Worm (Caenorhabditis elegans) whole organism, late embryonic: Measurements from ENCODE around the gene C34F11.1.

Source experiments
- ahr-1 ChIP-seq: sonication (generic microtip); optimal IDR thresholded peaks from 2 replicates; lab custom pipeline; 2016; ENCODE audit warnings: missing genetic modification characterization, missing compliant biosample characterization
- ceh-19 ChIP-seq: fragments of 200-800 bp; sonication (Bioruptor generic); optimal IDR thresholded peaks from 2 replicates; lab custom pipeline; 2018; ENCODE audit warnings: mild to moderate bottlenecking, missing genetic modification characterization, missing compliant biosample characterization
- dmd-4 ChIP-seq: sonication (generic microtip); optimal IDR thresholded peaks from 2 replicates; lab custom pipeline; 2016; ENCODE audit warnings: borderline replicate concordance, missing genetic modification characterization, missing compliant biosample characterization
- dve-1 ChIP-seq: sonication (generic microtip); optimal IDR thresholded peaks from 2 replicates; lab custom pipeline; 2017; ENCODE audit warnings: antibody characterized with exemption, mild to moderate bottlenecking, missing genetic modification characterization, missing compliant biosample characterization
- fkh-10 ChIP-seq: fragments of 150-350 bp; optimal IDR thresholded peaks from 2 replicates; lab custom pipeline; 2014; ENCODE audit warnings: missing biosample characterization, missing genetic modification reagents, missing genetic modification characterization
- gmeb-2 ChIP-seq: sonication (generic microtip); optimal IDR thresholded peaks from 2 replicates; lab custom pipeline; 2016; ENCODE audit warnings: missing genetic modification characterization, inconsistent platforms, missing compliant biosample characterization
- madf-2 ChIP-seq: sonication (generic microtip); optimal IDR thresholded peaks from 2 replicates; lab custom pipeline; 2017; ENCODE audit warnings: missing genetic modification characterization, missing compliant biosample characterization
- nfya-1 ChIP-seq: sonication (generic microtip); optimal IDR thresholded peaks from 2 replicates; lab custom pipeline; 2017; ENCODE audit warnings: missing genetic modification characterization, mild to moderate bottlenecking, missing compliant biosample characterization, antibody characterized with exemption, moderate library complexity
- pag-3 ChIP-seq: sonication (generic microtip); optimal IDR thresholded peaks from 2 replicates; lab custom pipeline; 2016; ENCODE audit warnings: missing compliant biosample characterization, missing genetic modification characterization, borderline replicate concordance
- pha-4 ChIP-seq: fragments of 150-350 bp; optimal IDR thresholded peaks from 2 replicates; lab custom pipeline; 2018; ENCODE audit warnings: missing biosample characterization, missing genetic modification reagents, missing genetic modification characterization
- pqm-1 ChIP-seq: sonication (generic microtip); optimal IDR thresholded peaks from 2 replicates; lab custom pipeline; 2016; ENCODE audit warnings: missing genetic modification characterization, missing compliant biosample characterization

ce11 chrII:5185955-5186539 is 26.7 kb upstream of the C34F11.1 start:
- TF ChIP-seq pag-3 (tag; lab: Kevin White, UChicago) (no peak), gmeb-2 (tag; lab: Kevin White, UChicago) (no peak), ahr-1 (tag; lab: Kevin White, UChicago) (no peak), pha-4 (tag; lab: Kevin White, UChicago) (no peak), dve-1 (tag; lab: Kevin White, UChicago) (no peak), pqm-1 (tag; lab: Kevin White, UChicago) (no peak), ceh-19 (no peak), nfya-1 (tag; lab: Kevin White, UChicago) (no peak), madf-2 (tag; lab: Kevin White, UChicago) (no peak), dmd-4 (tag; lab: Kevin White, UChicago) (no peak), fkh-10 (no peak)
